Fruit fly (Drosophila melanogaster) whole organism, embryonic: ENCODE results near the gene CG8159.

Experiments
- Awh ChIP-seq: fragments of 200-800 bp; sonication (Bioruptor generic); IDR thresholded peaks from 2 replicates; pipeline ENCODE4, ENCODE4 v1.3.6; 2022; ENCODE audit warnings: missing biosample characterization, missing genetic modification characterization
- BEAF-32 ChIP-seq: fragments of 200-800 bp; sonication (Bioruptor generic); optimal IDR thresholded peaks from 3 replicates; lab custom pipeline; 2017; ENCODE audit warnings: missing biosample characterization, missing genetic modification characterization, mild to moderate bottlenecking, moderate library complexity, missing genetic modification reagents
- Blimp-1 ChIP-seq: fragments of 200-800 bp; sonication (Bioruptor generic); optimal IDR thresholded peaks from 3 replicates; lab custom pipeline; 2018; ENCODE audit warnings: missing biosample characterization, missing genetic modification characterization, mild to moderate bottlenecking, moderate library complexity, missing genetic modification reagents
- CG10209 ChIP-seq: fragments of 200-800 bp; sonication (Bioruptor generic); optimal IDR thresholded peaks from 3 replicates; lab custom pipeline; 2017; ENCODE audit warnings: missing biosample characterization, mild to moderate bottlenecking, missing genetic modification characterization, missing genetic modification reagents
- CG10462 ChIP-seq: fragments of 200-800 bp; sonication (Bioruptor generic); optimal IDR thresholded peaks from 2 replicates; lab custom pipeline; 2016; ENCODE audit warnings: missing biosample characterization, missing genetic modification characterization
- CG11456 ChIP-seq: fragments of 200-800 bp; sonication (Bioruptor generic); IDR thresholded peaks from 3 replicates; pipeline ENCODE4 v1.3.6; 2022; ENCODE audit warnings: missing biosample characterization, missing genetic modification characterization
- CG13123 ChIP-seq: fragments of 200-800 bp; sonication (Bioruptor generic); optimal IDR thresholded peaks from 2 replicates; lab custom pipeline; 2016; ENCODE audit warnings: missing biosample characterization, missing genetic modification characterization
- CG14050 ChIP-seq: fragments of 200-800 bp; sonication (Bioruptor generic); IDR thresholded peaks from 3 replicates; pipeline ENCODE4 v1.3.6; 2022; ENCODE audit warnings: missing biosample characterization, missing genetic modification characterization
- CG16863 ChIP-seq: fragments of 200-800 bp; sonication (Bioruptor generic); optimal IDR thresholded peaks from 3 replicates; lab custom pipeline; 2016; ENCODE audit warnings: missing biosample characterization, missing genetic modification characterization
- CG17612 ChIP-seq: fragments of 200-800 bp; sonication (Bioruptor generic); IDR thresholded peaks from 2 replicates; pipeline ENCODE4 v1.3.6; 2022; ENCODE audit warnings: missing biosample characterization, missing genetic modification characterization
- CG2129 ChIP-seq: fragments of 200-800 bp; sonication (Bioruptor generic); IDR thresholded peaks from 2 replicates; pipeline ENCODE4 v1.3.6; 2022; ENCODE audit warnings: missing biosample characterization, missing genetic modification characterization; ENCODE audit not compliant: partially characterized antibody
- CG4707 ChIP-seq: fragments of 200-800 bp; sonication (Bioruptor generic); optimal IDR thresholded peaks from 2 replicates; lab custom pipeline; 2018; ENCODE audit warnings: missing biosample characterization, mild to moderate bottlenecking, missing genetic modification characterization, moderate library complexity
- CG6175 ChIP-seq: fragments of 200-800 bp; sonication (Bioruptor generic); IDR thresholded peaks from 3 replicates; pipeline ENCODE4 v1.3.6; 2022; ENCODE audit warnings: missing biosample characterization, missing genetic modification characterization
- CG7556 ChIP-seq: fragments of 200-800 bp; sonication (Bioruptor generic); optimal IDR thresholded peaks from 2 replicates; lab custom pipeline; 2017; ENCODE audit warnings: missing biosample characterization, mild to moderate bottlenecking, missing genetic modification characterization
- CG7928 ChIP-seq: fragments of 200-800 bp; sonication (Bioruptor generic); optimal IDR thresholded peaks from 2 replicates; lab custom pipeline; 2017; ENCODE audit warnings: missing biosample characterization, mild to moderate bottlenecking, missing genetic modification characterization
- CG8281 ChIP-seq: fragments of 200-800 bp; sonication (Bioruptor generic); optimal IDR thresholded peaks from 2 replicates; lab custom pipeline; 2018; ENCODE audit warnings: missing biosample characterization, mild to moderate bottlenecking, missing genetic modification characterization, moderate library complexity
- CG8359 ChIP-seq: fragments of 200-800 bp; sonication (Bioruptor generic); optimal IDR thresholded peaks from 2 replicates; lab custom pipeline; 2017; ENCODE audit warnings: missing biosample characterization, mild to moderate bottlenecking, missing genetic modification characterization, borderline replicate concordance
- CG9797 ChIP-seq: fragments of 200-800 bp; sonication (Bioruptor generic); optimal IDR thresholded peaks from 3 replicates; lab custom pipeline; 2018; ENCODE audit warnings: missing biosample characterization, mild to moderate bottlenecking, missing genetic modification characterization
- Camta ChIP-seq: fragments of 200-800 bp; sonication (Bioruptor generic); optimal IDR thresholded peaks from 2 replicates; lab custom pipeline; 2016; ENCODE audit warnings: missing biosample characterization, missing genetic modification characterization
- CkIIα-i1 ChIP-seq: fragments of 200-800 bp; sonication (Bioruptor generic); IDR thresholded peaks from 2 replicates; pipeline ENCODE4 v1.3.6; 2022; ENCODE audit warnings: missing biosample characterization, missing genetic modification characterization
- CrebB ChIP-seq: fragments of 200-800 bp; sonication (Bioruptor generic); optimal IDR thresholded peaks from 3 replicates; lab custom pipeline; 2018; ENCODE audit warnings: missing biosample characterization, mild to moderate bottlenecking, missing genetic modification characterization
- Dad ChIP-seq: fragments of 200-800 bp; sonication (Bioruptor generic); optimal IDR thresholded peaks from 3 replicates; lab custom pipeline; 2016; ENCODE audit warnings: missing biosample characterization, missing genetic modification characterization
- Dip2 ChIP-seq: fragments of 200-800 bp; sonication (Bioruptor generic); IDR thresholded peaks from 2 replicates; pipeline ENCODE4 v1.3.6; 2022; ENCODE audit warnings: missing biosample characterization, missing genetic modification characterization
- Dll ChIP-seq: fragments of 200-800 bp; sonication (Bioruptor generic); IDR thresholded peaks from 4 replicates; pipeline ENCODE4 v1.3.6; 2022; ENCODE audit warnings: missing biosample characterization, missing genetic modification characterization; ENCODE audit not compliant: partially characterized antibody
- Hr51 ChIP-seq, 2 experiments: fragments of 200-800 bp; sonication (Bioruptor generic); optimal IDR thresholded peaks; 2 replicates in 1 of 2; 3 replicates in 1 of 2; lab custom pipeline; 2016 to 2018; ENCODE audit warnings: missing biosample characterization in 2 of 2, missing genetic modification characterization in 2 of 2, mild to moderate bottlenecking in 1 of 2, moderate library complexity in 1 of 2
- Hsf ChIP-seq: fragments of 200-800 bp; sonication (Bioruptor generic); optimal IDR thresholded peaks from 3 replicates; lab custom pipeline; 2016; ENCODE audit warnings: missing biosample characterization, missing genetic modification characterization
- Lhr ChIP-seq: fragments of 200-800 bp; sonication (Bioruptor generic); optimal IDR thresholded peaks from 3 replicates; lab custom pipeline; 2017; ENCODE audit warnings: mild to moderate bottlenecking, missing biosample characterization, missing genetic modification reagents, missing genetic modification characterization
- Ptx1 ChIP-seq: fragments of 200-800 bp; sonication (Bioruptor generic); IDR thresholded peaks from 2 replicates; pipeline ENCODE4 v1.3.6; 2022; ENCODE audit warnings: missing biosample characterization, missing genetic modification characterization
- Xbp1 ChIP-seq: fragments of 200-800 bp; sonication (Bioruptor generic); optimal IDR thresholded peaks from 3 replicates; lab custom pipeline; 2016; ENCODE audit warnings: missing biosample characterization, mild to moderate bottlenecking, missing genetic modification characterization
- ash1 ChIP-seq: fragments of 200-800 bp; sonication (Bioruptor generic); optimal IDR thresholded peaks from 2 replicates; lab custom pipeline; 2018; ENCODE audit warnings: missing biosample characterization, mild to moderate bottlenecking, missing genetic modification characterization
- da ChIP-seq: fragments of 200-800 bp; sonication (Bioruptor generic); optimal IDR thresholded peaks from 2 replicates; lab custom pipeline; 2016; ENCODE audit warnings: missing biosample characterization, missing genetic modification characterization
- dan ChIP-seq: fragments of 200-800 bp; sonication (Bioruptor generic); IDR thresholded peaks from 2 replicates; pipeline ENCODE4 v1.3.6; 2022; ENCODE audit warnings: missing biosample characterization, missing genetic modification characterization
- dm ChIP-seq: fragments of 200-800 bp; sonication (Bioruptor generic); optimal IDR thresholded peaks from 3 replicates; lab custom pipeline; 2016; ENCODE audit warnings: missing biosample characterization, missing genetic modification characterization
- dmrt99B ChIP-seq: fragments of 200-800 bp; sonication (Bioruptor generic); optimal IDR thresholded peaks from 2 replicates; lab custom pipeline; 2018; ENCODE audit warnings: missing biosample characterization, mild to moderate bottlenecking, missing genetic modification characterization, moderate library complexity
- en ChIP-seq: fragments of 200-800 bp; sonication (Bioruptor generic); optimal IDR thresholded peaks from 2 replicates; lab custom pipeline; 2016; ENCODE audit warnings: missing biosample characterization, missing genetic modification characterization
- eve ChIP-seq, 2 experiments: fragments of >200 bp; optimal IDR thresholded peaks; 2 replicates each; lab custom pipeline; 2017; ENCODE audit warnings: missing biosample characterization in 2 of 2, missing genetic modification characterization in 2 of 2
- h ChIP-seq: fragments of >200 bp; optimal IDR thresholded peaks from 2 replicates; lab custom pipeline; 2017
- lilli ChIP-seq: fragments of 200-800 bp; sonication (Bioruptor generic); optimal IDR thresholded peaks from 3 replicates; lab custom pipeline; 2016; ENCODE audit warnings: missing biosample characterization, missing genetic modification characterization
- mam ChIP-seq: fragments of 200-800 bp; sonication (Bioruptor generic); optimal IDR thresholded peaks from 3 replicates; lab custom pipeline; 2016; ENCODE audit warnings: missing biosample characterization, missing genetic modification characterization
- peb ChIP-seq: fragments of 200-800 bp; sonication (Bioruptor generic); IDR thresholded peaks from 2 replicates; pipeline ENCODE4 v1.3.6; 2022; ENCODE audit warnings: missing biosample characterization, missing genetic modification characterization
- pros ChIP-seq: fragments of 200-800 bp; sonication (Bioruptor generic); optimal IDR thresholded peaks from 3 replicates; lab custom pipeline; 2019; ENCODE audit warnings: missing biosample characterization, mild to moderate bottlenecking, missing genetic modification characterization, moderate library complexity
- ranshi ChIP-seq: fragments of 200-800 bp; sonication (Bioruptor generic); IDR thresholded peaks from 2 replicates; pipeline ENCODE4 v1.3.6; 2022; ENCODE audit warnings: missing biosample characterization, missing genetic modification characterization
- rib ChIP-seq: fragments of 200-800 bp; sonication (Bioruptor generic); IDR thresholded peaks from 2 replicates; pipeline ENCODE4 v1.3.6; 2022; ENCODE audit warnings: missing biosample characterization, missing genetic modification characterization
- run ChIP-seq: fragments of 200-800 bp; sonication (Bioruptor generic); optimal IDR thresholded peaks from 3 replicates; lab custom pipeline; 2018; ENCODE audit warnings: missing biosample characterization, mild to moderate bottlenecking, missing genetic modification characterization
- slp2 ChIP-seq: fragments of 200-800 bp; sonication (Bioruptor generic); optimal IDR thresholded peaks from 2 replicates; lab custom pipeline; 2016; ENCODE audit warnings: missing biosample characterization, missing genetic modification characterization
- ssp ChIP-seq: fragments of 200-800 bp; sonication (Bioruptor generic); IDR thresholded peaks from 2 replicates; pipeline ENCODE4 v1.3.6; 2022; ENCODE audit warnings: missing biosample characterization, missing genetic modification characterization
- tll ChIP-seq, 2 experiments: fragments of 200-800 bp in 1 of 2; fragments of >200 bp in 1 of 2; sonication (Bioruptor generic) in 1 of 2; optimal IDR thresholded peaks; 2 replicates each; lab custom pipeline; 2017 to 2019; ENCODE audit warnings: missing biosample characterization in 2 of 2, missing genetic modification characterization in 2 of 2, mild to moderate bottlenecking in 1 of 2, moderate library complexity in 1 of 2
- twi ChIP-seq: fragments of 200-800 bp; optimal IDR thresholded peaks from 2 replicates; lab custom pipeline; 2019; ENCODE audit warnings: missing biosample characterization, mild to moderate bottlenecking, missing genetic modification characterization, moderate library complexity
- unc-4 ChIP-seq: fragments of 200-800 bp; sonication (Bioruptor generic); IDR thresholded peaks from 2 replicates; pipeline ENCODE4 v1.3.6; 2022; ENCODE audit warnings: missing biosample characterization, missing genetic modification characterization; ENCODE audit not compliant: partially characterized antibody

Gene CG8159

dm6 chr3R:8731597-8732263 lies 5.1 kb downstream of the CG8159 start, which contains the start of the genes M1BP and CG8202 (continued):
- TF ChIP-seq dmrt99B (peak; percentile 91), CG7556 (GFP tag; lab: Kevin White, UChicago) (peak; percentile 96), CG11456 (peak; percentile 83), BEAF-32 (GFP tag; lab: Kevin White, UChicago) (no peak), tll (GFP tag; optimal IDR thresholded peaks at IDR 0.05; lab: Kevin White, UChicago) (no peak), mam (GFP tag; lab: Kevin White, UChicago) (peak; percentile 78), CG4707 (peak; percentile 13), CG9797 (peak; percentile 54), Dad (peak; percentile 43), unc-4 (GFP tag; lab: Robert Waterston, UW) (no peak), CG10209 (GFP tag; lab: Kevin White, UChicago) (peak; percentile 90), CG14050 (GFP tag; lab: Robert Waterston, UW) (0 out of 3 replicates have a peak, but pooled peaks have one; percentile 50), Dip2 (GFP tag; lab: Robert Waterston, UW) (no peak), pros (GFP tag; lab: Kevin White, UChicago) (peak; percentile 38), CG8359 (peak; percentile 70), peb (no peak), Lhr (GFP tag; lab: Kevin White, UChicago) (peak; percentile 18), Awh (peak; percentile 43; the same call in 1 of the 2 replicates), Hsf (GFP tag; lab: Kevin White, UChicago) (peak; percentile 60), Xbp1 (GFP tag; lab: Kevin White, UChicago) (peak; percentile 93), Camta (GFP tag; lab: Kevin White, UChicago) (peak; percentile 6), dm (GFP tag; lab: Kevin White, UChicago) (no peak), CG6175 (GFP tag; lab: Robert Waterston, UW) (0 out of 3 replicates have a peak, but pooled peaks have one; percentile 63), da (GFP tag; lab: Kevin White, UChicago) (no peak), run (tag; lab: Kevin White, UChicago) (peak; percentile 70), ash1 (GFP tag; lab: Kevin White, UChicago) (no peak), ranshi (GFP tag; lab: Robert Waterston, UW) (peak; percentile 92), twi (tag; lab: Kevin White, UChicago) (peak; percentile 89), lilli (GFP tag; lab: Kevin White, UChicago) (peak; percentile 81), CG7928 (peak; percentile 59), CG2129 (no peak), dan (GFP tag; lab: Robert Waterston, UW) (no peak), ssp (GFP tag; lab: Robert Waterston, UW) (peak; percentile 56; the same call in 1 of the 2 replicates), CkIIα-i1 (GFP tag; lab: Robert Waterston, UW) (0 out of 2 replicates have a peak, but pooled peaks have one; percentile 7), CrebB (peak; percentile 56), Blimp-1 (GFP tag; lab: Kevin White, UChicago) (peak; percentile 84), CG17612 (GFP tag; lab: Robert Waterston, UW) (no peak), Hr51 (GFP tag; optimal IDR thresholded peaks at IDR 0.05; lab: Kevin White, UChicago) (peak; percentile 50 to 93), CG8281 (tag; lab: Kevin White, UChicago) (peak; percentile 82), rib (GFP tag; lab: Robert Waterston, UW) (no peak), h (lab: Kevin White, UChicago) (no peak), slp2 (GFP tag; lab: Kevin White, UChicago) (peak; percentile 68), CG16863 (GFP tag; lab: Kevin White, UChicago) (peak; percentile 55), en (GFP tag; lab: Kevin White, UChicago) (no peak), Dll (GFP tag; lab: Robert Waterston, UW) (no peak), CG10462 (GFP tag; lab: Kevin White, UChicago) (peak; percentile 78), CG13123 (GFP tag; lab: Kevin White, UChicago) (peak; percentile 73), eve (GFP tag; optimal IDR thresholded peaks at IDR 0.05; lab: Kevin White, UChicago) (no peak), Ptx1 (peak; percentile 85)
